Worm (Caenorhabditis elegans): ENCODE measurements around the gene ZK105.12.
A peak's percentile ranks its signal among the peaks of the same experiment; 100 is the strongest.

The ZK105.12 gene

ce11 chrV:7733240-7733765, 17.4 kb upstream of the ZK105.12 start (continued):
- TF ChIP-seq egl-43 (GFP tag; IDR thresholded peaks at IDR 0.05) = 0 out of 2 replicates have a peak, but pooled peaks have one; percentile 24
- TF ChIP-seq madf-5 (GFP tag; IDR thresholded peaks at IDR 0.05) = no peak
- TF ChIP-seq dve-1 (tag; optimal IDR thresholded peaks at IDR 0.05; ENCODE audit: insufficient read depth) = no peak

ce11 chrV:7730488-7730887, 14.6 kb upstream of the ZK105.12 start:
- peak; percentile 52; the same call in 1 of the 2 replicates for TF ChIP-seq snpc-1.2 (GFP tag; IDR thresholded peaks at IDR 0.05)
- peak; percentile 52 for TF ChIP-seq Y5F2A.4 (GFP tag; optimal IDR thresholded peaks at IDR 0.05)
- no peak for TF ChIP-seq nhr-11 (tag; optimal IDR thresholded peaks at IDR 0.05)
- TF ChIP-seq unc-130 (GFP tag; optimal IDR thresholded peaks at IDR 0.05) = no peak
- no peak for TF ChIP-seq mxl-3 (GFP tag; optimal IDR thresholded peaks at IDR 0.05)
- TF ChIP-seq nhr-42 (GFP tag; IDR thresholded peaks at IDR 0.05) = no peak
- TF ChIP-seq ces-1 (GFP tag; optimal IDR thresholded peaks at IDR 0.05) = no peak
- no peak for TF ChIP-seq zfp-3 (GFP tag; conservative IDR thresholded peaks at IDR 0.05)
- peak in 1 of 2 experiments; percentile 68 for TF ChIP-seq lsy-2 (tag; optimal IDR thresholded peaks at IDR 0.05)
- 0 out of 2 replicates have a peak, but pooled peaks have one; percentile 61 for TF ChIP-seq arid-1 (GFP tag; conservative IDR thresholded peaks at IDR 0.05)
- peak; percentile 7 for TF ChIP-seq nhr-28 (tag; optimal IDR thresholded peaks at IDR 0.05)
- TF ChIP-seq snpc-4 (tag; optimal IDR thresholded peaks at IDR 0.05) = no peak
- 0 out of 2 replicates have a peak, but pooled peaks have one; percentile 10 for TF ChIP-seq dmd-8 (GFP tag; IDR thresholded peaks at IDR 0.05)
- TF ChIP-seq ctbp-1 (GFP tag; IDR thresholded peaks at IDR 0.05) = 0 out of 2 replicates have a peak, but pooled peaks have one; percentile 12
- TF ChIP-seq egl-27 (tag; optimal IDR thresholded peaks at IDR 0.05) = no peak
- TF ChIP-seq F37D6.2 (tag; optimal IDR thresholded peaks at IDR 0.05) = no peak
- peak in 1 of 2 experiments; percentile 8 for TF ChIP-seq unc-62 (GFP tag; optimal IDR thresholded peaks at IDR 0.05 in 1 of 2)
- no peak for TF ChIP-seq unc-62 (tag; optimal IDR thresholded peaks at IDR 0.05)
- TF ChIP-seq nhr-41 (GFP tag; IDR thresholded peaks at IDR 0.05) = no peak
- TF ChIP-seq nhr-76 (tag; optimal IDR thresholded peaks at IDR 0.05) = no peak
- no peak for TF ChIP-seq F44E2.7 (GFP tag; IDR thresholded peaks at IDR 0.05)
- TF ChIP-seq fos-1 (tag; optimal IDR thresholded peaks at IDR 0.05) = no peak
- TF ChIP-seq lin-15B (tag; optimal IDR thresholded peaks at IDR 0.05) = no peak
- no peak for TF ChIP-seq php-3 (GFP tag; IDR thresholded peaks at IDR 0.05)
- TF ChIP-seq gei-8 (GFP tag; optimal IDR thresholded peaks at IDR 0.05) = peak; percentile 24
- TF ChIP-seq ceh-82 (tag; optimal IDR thresholded peaks at IDR 0.05) = no peak
- no peak for TF ChIP-seq lin-13 (GFP tag; optimal IDR thresholded peaks at IDR 0.05)
- no peak for TF ChIP-seq mxl-2 (GFP tag; conservative IDR thresholded peaks at IDR 0.05)
- no peak for TF ChIP-seq Y48G9A.11 (GFP tag; IDR thresholded peaks at IDR 0.05)
- no peak for TF ChIP-seq F10B5.3 (tag; optimal IDR thresholded peaks at IDR 0.05)
- no peak for TF ChIP-seq nhr-237 (tag; optimal IDR thresholded peaks at IDR 0.05)
- TF ChIP-seq ceh-44 (GFP tag; IDR thresholded peaks at IDR 0.05) = 0 out of 2 replicates have a peak, but pooled peaks have one; percentile 6
- TF ChIP-seq mdt-29 (GFP tag; IDR thresholded peaks at IDR 0.05) = no peak
- TF ChIP-seq aha-1 (tag) = no peak
- TF ChIP-seq lin-1 (GFP tag; IDR thresholded peaks at IDR 0.05) = peak; percentile 37; the same call in 1 of the 2 replicates
- TF ChIP-seq madf-9 (GFP tag; conservative IDR thresholded peaks at IDR 0.05) = no peak
- no peak for TF ChIP-seq nhr-102 (tag; optimal IDR thresholded peaks at IDR 0.05)
- no peak for TF ChIP-seq mdl-1 (tag; optimal IDR thresholded peaks at IDR 0.05)
- TF ChIP-seq set-16 (GFP tag; IDR thresholded peaks at IDR 0.05) = no peak
- TF ChIP-seq hmg-1.1 (GFP tag; IDR thresholded peaks at IDR 0.05) = 0 out of 2 replicates have a peak, but pooled peaks have one; percentile 45
- TF ChIP-seq dmd-9 (GFP tag; IDR thresholded peaks at IDR 0.05) = peak; percentile 61; the same call in 1 of the 2 replicates
- TF ChIP-seq ztf-11 (tag; optimal IDR thresholded peaks at IDR 0.05) = no peak
- TF ChIP-seq ztf-7 (tag; optimal IDR thresholded peaks at IDR 0.05) = peak; percentile 35
- no peak for TF ChIP-seq ceh-32 (tag; optimal IDR thresholded peaks at IDR 0.05; ENCODE audit: poor library complexity)
- TF ChIP-seq daf-8 (GFP tag; IDR thresholded peaks at IDR 0.05) = no peak
- no peak for TF ChIP-seq vab-7 (GFP tag; IDR thresholded peaks at IDR 0.05)
- no peak for TF ChIP-seq D1046.2 (GFP tag; IDR thresholded peaks at IDR 0.05)

Data from whole organism, L4 larva.